Worm (Caenorhabditis elegans) whole organism, L3 larva: ENCODE results near the gene Y43F8B.10.
A peak's percentile ranks its signal among the peaks of the same experiment; 100 is the strongest.

Experiments
- ama-1 ChIP-seq: fragments of 150-350 bp; optimal IDR thresholded peaks from 2 replicates; lab custom pipeline; 2018
- ceh-28 ChIP-seq: fragments of 150-350 bp; optimal IDR thresholded peaks from 2 replicates; lab custom pipeline; 2014; ENCODE audit warnings: missing biosample characterization, missing genetic modification reagents, missing genetic modification characterization
- daf-12 ChIP-seq: fragments of 150-350 bp; optimal IDR thresholded peaks from 2 replicates; lab custom pipeline; 2014; ENCODE audit warnings: missing biosample characterization, missing genetic modification reagents, missing genetic modification characterization
- eor-1 ChIP-seq, 2 experiments: fragments of 150-350 bp; optimal IDR thresholded peaks; 2 replicates each; lab custom pipeline; 2014 to 2018; ENCODE audit warnings: missing biosample characterization in 2 of 2, missing genetic modification characterization in 2 of 2
- fkh-2 ChIP-seq: fragments of 150-350 bp; optimal IDR thresholded peaks from 2 replicates; lab custom pipeline; 2014; ENCODE audit warnings: missing biosample characterization, missing genetic modification reagents, missing genetic modification characterization
- lin-15B ChIP-seq: fragments of 150-350 bp; optimal IDR thresholded peaks from 2 replicates; lab custom pipeline; 2014; ENCODE audit warnings: missing biosample characterization, missing genetic modification characterization
- mdl-1 ChIP-seq: fragments of 150-350 bp; optimal IDR thresholded peaks from 2 replicates; lab custom pipeline; 2014; ENCODE audit warnings: missing biosample characterization, missing genetic modification characterization
- nhr-11 ChIP-seq: fragments of 150-350 bp; optimal IDR thresholded peaks from 2 replicates; lab custom pipeline; 2014; ENCODE audit warnings: missing biosample characterization, missing genetic modification characterization
- nhr-237 ChIP-seq: fragments of 150-350 bp; optimal IDR thresholded peaks from 2 replicates; lab custom pipeline; 2014; ENCODE audit warnings: missing biosample characterization, missing genetic modification characterization
- nhr-28 ChIP-seq: fragments of 150-350 bp; optimal IDR thresholded peaks from 2 replicates; lab custom pipeline; 2014; ENCODE audit warnings: missing biosample characterization, missing genetic modification characterization
- unc-39 ChIP-seq: sonication (generic microtip); optimal IDR thresholded peaks from 4 replicates; lab custom pipeline; 2017; ENCODE audit warnings: missing biosample characterization, missing genetic modification characterization
- zag-1 ChIP-seq: fragments of 150-350 bp; optimal IDR thresholded peaks from 2 replicates; lab custom pipeline; 2014; ENCODE audit warnings: missing biosample characterization, missing genetic modification characterization
- ztf-11 ChIP-seq: fragments of 150-350 bp; optimal IDR thresholded peaks from 2 replicates; lab custom pipeline; 2014; ENCODE audit warnings: missing biosample characterization, missing genetic modification characterization

ce11 chrV:19519511-19519934 lies 45.3 kb downstream of the Y43F8B.10 start:
- TF ChIP-seq eor-1 (tag; optimal IDR thresholded peaks at IDR 0.05; lab: Kevin White, UChicago) (no peak), mdl-1 (tag; lab: Kevin White, UChicago) (no peak), nhr-28 (tag; lab: Kevin White, UChicago) (no peak), ama-1 (lab: Kevin White, UChicago) (peak; percentile 97), nhr-11 (tag; lab: Kevin White, UChicago) (no peak), nhr-237 (tag; lab: Kevin White, UChicago) (no peak), ceh-28 (tag; lab: Kevin White, UChicago) (no peak), unc-39 (tag; lab: Kevin White, UChicago) (no peak), lin-15B (tag; lab: Kevin White, UChicago) (no peak), ztf-11 (no peak), fkh-2 (tag; lab: Kevin White, UChicago) (no peak), zag-1 (tag; lab: Kevin White, UChicago) (no peak), daf-12 (tag; lab: Kevin White, UChicago) (no peak)
